Worm (Caenorhabditis elegans) whole organism, dauer: ENCODE results near the gene srh-113.

ENCODE experiments used
- unc-62 ChIP-seq: sonication (generic microtip); optimal IDR thresholded peaks from 2 replicates; lab custom pipeline; 2017; ENCODE audit warnings: missing biosample characterization, missing genetic modification reagents, missing genetic modification characterization

srh-113 gene

DNA sequence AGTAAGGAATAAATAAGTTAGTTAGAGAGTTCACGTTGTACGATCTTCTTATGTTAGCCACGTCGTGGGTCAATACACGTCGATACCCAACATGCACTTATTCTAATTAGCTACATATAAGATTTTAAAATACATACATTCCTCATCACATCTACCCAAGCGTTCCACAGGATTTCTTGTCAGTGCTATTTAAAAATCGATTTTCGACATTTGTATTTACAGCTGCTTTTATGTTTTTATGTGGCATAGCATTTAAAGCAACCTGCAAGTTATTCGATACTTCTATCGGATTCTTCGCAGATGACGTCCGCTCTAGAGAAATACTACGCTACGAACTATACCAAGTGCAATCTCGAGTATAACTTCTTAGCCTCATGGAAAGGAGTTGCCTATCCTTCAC is 42.6 kb downstream of the srh-113 start, which contains the start of gene srh-115:
Gene srh-115, plus strand, starts transcription at position 301 of the 400 bp plus-strand sequence.
- no peak for TF ChIP-seq unc-62 (GFP tag; lab: Kevin White, UChicago)

DNA sequence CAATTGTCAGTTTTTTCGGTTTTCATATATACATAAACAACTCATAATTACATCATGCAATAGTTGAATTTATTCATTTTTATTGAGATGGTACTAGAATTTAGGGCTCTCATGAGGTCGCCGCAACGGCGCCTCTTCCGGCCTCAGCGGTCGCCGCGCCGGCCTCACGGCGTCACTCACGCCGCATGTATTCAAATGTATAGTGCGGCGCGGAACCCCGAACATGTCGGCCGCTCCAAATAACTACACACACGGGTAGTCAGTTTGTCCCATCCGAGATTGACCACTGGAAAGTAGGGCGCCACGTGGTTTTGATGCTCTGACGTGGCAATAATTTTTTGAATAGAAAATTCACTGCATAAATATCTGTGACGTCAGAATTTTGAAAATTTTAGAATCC is 44.8 kb downstream of the srh-113 start:
- no peak for TF ChIP-seq unc-62 (GFP tag; lab: Kevin White, UChicago)

DNA sequence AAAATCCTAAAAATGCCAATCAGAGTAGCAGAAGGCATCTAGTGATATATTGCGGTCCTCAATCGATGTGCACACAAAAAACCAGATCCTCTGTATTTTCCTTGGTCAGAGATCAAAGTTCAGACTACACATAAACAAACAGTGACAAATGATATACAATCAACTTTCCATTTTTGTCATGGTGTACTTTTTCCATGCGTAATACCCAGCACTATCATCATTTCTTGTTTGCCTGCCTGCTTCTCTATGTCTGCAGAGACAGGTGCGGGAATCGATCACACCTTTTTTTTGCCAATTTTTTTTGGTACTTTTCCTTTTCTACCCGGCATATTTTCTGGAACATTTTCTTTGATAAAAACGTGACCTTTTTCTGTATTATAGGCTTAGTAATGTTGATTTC is 45.4 kb downstream of the srh-113 start:
- no peak for TF ChIP-seq unc-62 (GFP tag; lab: Kevin White, UChicago)

DNA sequence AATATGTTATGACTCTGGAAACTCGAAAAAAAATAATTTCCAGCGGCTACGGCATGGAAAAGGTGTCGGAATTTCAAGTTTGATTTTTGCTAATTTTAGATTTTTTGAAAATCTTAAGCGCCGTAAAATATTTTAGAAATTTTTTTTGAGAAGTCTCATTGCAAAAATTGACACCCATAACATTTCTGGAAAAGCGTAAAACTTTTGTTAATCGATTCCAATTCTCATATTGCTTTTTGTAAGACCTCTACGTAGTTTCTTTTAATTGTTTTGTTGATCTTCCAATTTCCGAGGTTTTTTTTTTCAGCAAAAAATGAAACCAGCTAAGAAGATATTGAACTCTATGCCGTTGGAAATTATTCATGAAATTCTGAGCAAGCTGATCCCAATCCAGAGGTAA is 46.0 kb downstream of the srh-113 start, which contains the start of gene fbxa-85:
Gene fbxa-85, plus strand, starts transcription at position 301 of the 400 bp plus-strand sequence.
- no peak for TF ChIP-seq unc-62 (GFP tag; lab: Kevin White, UChicago)

- TF ChIP-seq unc-62 (GFP tag; lab: Kevin White, UChicago) = no peak
Measured at ce11 chrV:17261385-17261784, 48.5 kb downstream of the srh-113 start.
